Fruit fly (Drosophila melanogaster) whole organism, embryonic: Measurements from ENCODE around the gene CG31974.

ENCODE experiments used
- Atf-2 ChIP-seq: fragments of 200-800 bp; sonication (Bioruptor generic); optimal IDR thresholded peaks from 2 replicates; lab custom pipeline; 2016; ENCODE audit warnings: missing biosample characterization, missing genetic modification characterization
- CG10209 ChIP-seq: fragments of 200-800 bp; sonication (Bioruptor generic); optimal IDR thresholded peaks from 3 replicates; lab custom pipeline; 2017; ENCODE audit warnings: missing biosample characterization, mild to moderate bottlenecking, missing genetic modification characterization, missing genetic modification reagents
- CG10321 ChIP-seq: fragments of 200-800 bp; sonication (Bioruptor generic); IDR thresholded peaks from 2 replicates; pipeline ENCODE4 v1.3.6; 2022; ENCODE audit warnings: missing biosample characterization, missing genetic modification characterization
- CG10366 ChIP-seq: fragments of 200-800 bp; sonication (Bioruptor generic); IDR thresholded peaks from 2 replicates; pipeline ENCODE4 v1.3.6; 2022; ENCODE audit warnings: missing biosample characterization, missing genetic modification characterization
- CG10565 ChIP-seq: fragments of 200-800 bp; sonication (Bioruptor generic); optimal IDR thresholded peaks from 3 replicates; lab custom pipeline; 2016; ENCODE audit warnings: missing biosample characterization, mild to moderate bottlenecking, missing genetic modification characterization
- CG10959 ChIP-seq: fragments of 200-800 bp; sonication (Bioruptor generic); IDR thresholded peaks from 2 replicates; pipeline ENCODE4 v1.3.6; 2022; ENCODE audit warnings: missing biosample characterization, missing genetic modification characterization
- CG11723 ChIP-seq: fragments of 200-800 bp; sonication (Bioruptor generic); optimal IDR thresholded peaks from 2 replicates; lab custom pipeline; 2017; ENCODE audit warnings: missing biosample characterization, mild to moderate bottlenecking, missing genetic modification characterization
- CG12744 ChIP-seq: fragments of 200-800 bp; sonication (Bioruptor generic); optimal IDR thresholded peaks from 2 replicates; lab custom pipeline; 2016; ENCODE audit warnings: missing biosample characterization, missing genetic modification characterization
- CG1792 ChIP-seq: fragments of 200-800 bp; sonication (Bioruptor generic); optimal IDR thresholded peaks from 2 replicates; lab custom pipeline; 2016; ENCODE audit warnings: missing biosample characterization, missing genetic modification characterization
- CG18764 ChIP-seq: fragments of 200-800 bp; sonication (Bioruptor generic); optimal IDR thresholded peaks from 3 replicates; lab custom pipeline; 2016; ENCODE audit warnings: missing biosample characterization, missing genetic modification characterization
- CG2120 ChIP-seq: fragments of 200-800 bp; sonication (Bioruptor generic); optimal IDR thresholded peaks from 3 replicates; lab custom pipeline; 2016; ENCODE audit warnings: missing biosample characterization, missing genetic modification characterization
- CG2875 ChIP-seq: fragments of 200-800 bp; sonication (Bioruptor generic); optimal IDR thresholded peaks from 2 replicates; lab custom pipeline; 2017; ENCODE audit warnings: missing biosample characterization, mild to moderate bottlenecking, missing genetic modification characterization, missing genetic modification reagents
- CG34422 ChIP-seq: fragments of 200-800 bp; sonication (Bioruptor generic); IDR thresholded peaks from 3 replicates; pipeline ENCODE4 v1.3.6; 2022; ENCODE audit warnings: missing biosample characterization, missing genetic modification characterization
- CG6854 ChIP-seq: fragments of 200-800 bp; sonication (Bioruptor generic); optimal IDR thresholded peaks from 3 replicates; lab custom pipeline; 2017; ENCODE audit warnings: missing biosample characterization, mild to moderate bottlenecking, missing genetic modification characterization
- CG7372 ChIP-seq: fragments of 200-800 bp; sonication (Bioruptor generic); IDR thresholded peaks from 2 replicates; pipeline ENCODE4 v1.3.6; 2022; ENCODE audit warnings: missing biosample characterization, missing genetic modification characterization
- CG8281 ChIP-seq: fragments of 200-800 bp; sonication (Bioruptor generic); optimal IDR thresholded peaks from 2 replicates; lab custom pipeline; 2018; ENCODE audit warnings: missing biosample characterization, mild to moderate bottlenecking, missing genetic modification characterization, moderate library complexity
- CG8290 ChIP-seq, 3 experiments: fragments of 200-800 bp; sonication (Bioruptor generic); optimal IDR thresholded peaks; 2 replicates each; lab custom pipeline; 2016 to 2019; ENCODE audit warnings: missing biosample characterization in 3 of 3, missing genetic modification characterization in 3 of 3, mild to moderate bottlenecking in 2 of 3, moderate library complexity in 1 of 3
- CG8388 ChIP-seq: fragments of 200-800 bp; sonication (Bioruptor generic); optimal IDR thresholded peaks from 2 replicates; lab custom pipeline; 2019; ENCODE audit warnings: missing biosample characterization, mild to moderate bottlenecking, missing genetic modification characterization, moderate library complexity
- CG8478 ChIP-seq: fragments of >200 bp; optimal IDR thresholded peaks from 2 replicates; lab custom pipeline; 2018
- Dek ChIP-seq: fragments of 200-800 bp; sonication (Bioruptor generic); optimal IDR thresholded peaks from 3 replicates; lab custom pipeline; 2019; ENCODE audit warnings: missing biosample characterization, mild to moderate bottlenecking, missing genetic modification characterization, moderate library complexity
- Dp ChIP-seq: fragments of 200-800 bp; sonication (Bioruptor generic); optimal IDR thresholded peaks from 2 replicates; lab custom pipeline; 2018; ENCODE audit warnings: missing biosample characterization, mild to moderate bottlenecking, missing genetic modification characterization, moderate library complexity
- Dref ChIP-seq: fragments of 200-800 bp; sonication (Bioruptor generic); IDR thresholded peaks from 2 replicates; pipeline ENCODE4 v1.3.6; 2022; ENCODE audit warnings: missing biosample characterization, missing genetic modification characterization
- Eip74EF ChIP-seq, 2 experiments: fragments of 200-800 bp in 1 of 2; fragments of >200 bp in 1 of 2; sonication (Bioruptor generic) in 1 of 2; optimal IDR thresholded peaks; 2 replicates each; lab custom pipeline; 2017 to 2019; ENCODE audit warnings: missing biosample characterization in 2 of 2, missing genetic modification characterization in 2 of 2, mild to moderate bottlenecking in 1 of 2, moderate library complexity in 1 of 2
- Elba2 ChIP-seq: fragments of 200-800 bp; sonication (Bioruptor generic); optimal IDR thresholded peaks from 3 replicates; lab custom pipeline; 2016; ENCODE audit warnings: missing biosample characterization, missing genetic modification characterization
- Sry-δ ChIP-seq: fragments of 200-800 bp; sonication (Bioruptor generic); optimal IDR thresholded peaks from 2 replicates; lab custom pipeline; 2016; ENCODE audit warnings: missing biosample characterization, missing genetic modification characterization
- Taf1 ChIP-seq: fragments of 200-800 bp; sonication (Bioruptor generic); IDR thresholded peaks from 2 replicates; pipeline ENCODE4 v1.3.6; 2022; ENCODE audit warnings: missing biosample characterization, missing genetic modification characterization
- Xrp1 ChIP-seq: fragments of 200-800 bp; sonication (Bioruptor generic); IDR thresholded peaks from 2 replicates; pipeline ENCODE4 v1.3.6; 2022; ENCODE audit warnings: missing biosample characterization, missing genetic modification characterization
- btn ChIP-seq: fragments of 200-800 bp; sonication (Bioruptor generic); optimal IDR thresholded peaks from 2 replicates; lab custom pipeline; 2016; ENCODE audit warnings: missing biosample characterization, missing genetic modification characterization
- caup ChIP-seq: fragments of 200-800 bp; sonication (Bioruptor generic); optimal IDR thresholded peaks from 3 replicates; lab custom pipeline; 2017; ENCODE audit warnings: missing biosample characterization, mild to moderate bottlenecking, missing genetic modification characterization, moderate library complexity; ENCODE audit not compliant: severe bottlenecking
- cg ChIP-seq: fragments of 200-800 bp; sonication (Bioruptor generic); optimal IDR thresholded peaks from 3 replicates; lab custom pipeline; 2019; ENCODE audit warnings: missing biosample characterization, mild to moderate bottlenecking, missing genetic modification characterization, moderate library complexity
- chm ChIP-seq: fragments of 200-800 bp; sonication (Bioruptor generic); IDR thresholded peaks from 2 replicates; pipeline ENCODE4 v1.3.6; 2022; ENCODE audit warnings: missing biosample characterization, missing genetic modification characterization
- crol ChIP-seq: fragments of 200-800 bp; sonication (Bioruptor generic); IDR thresholded peaks from 2 replicates; pipeline ENCODE4 v1.3.6; 2022; ENCODE audit warnings: missing biosample characterization, missing genetic modification characterization
- cwo ChIP-seq: fragments of 200-800 bp; sonication (Bioruptor generic); optimal IDR thresholded peaks from 3 replicates; lab custom pipeline; 2017; ENCODE audit warnings: missing biosample characterization, missing genetic modification characterization, mild to moderate bottlenecking, moderate library complexity, missing genetic modification reagents
- dati ChIP-seq: fragments of 200-800 bp; sonication (Bioruptor generic); IDR thresholded peaks from 2 replicates; pipeline ENCODE4 v1.3.6; 2022; ENCODE audit warnings: missing biosample characterization, missing genetic modification characterization
- fd96Cb ChIP-seq: fragments of 200-800 bp; sonication (Bioruptor generic); optimal IDR thresholded peaks from 2 replicates; lab custom pipeline; 2018; ENCODE audit warnings: missing biosample characterization, mild to moderate bottlenecking, missing genetic modification characterization, moderate library complexity
- gcm2 ChIP-seq: fragments of 200-800 bp; sonication (Bioruptor generic); optimal IDR thresholded peaks from 2 replicates; lab custom pipeline; 2016; ENCODE audit warnings: missing biosample characterization, missing genetic modification characterization
- gro ChIP-seq: fragments of 200-800 bp; sonication (Bioruptor generic); optimal IDR thresholded peaks from 2 replicates; lab custom pipeline; 2016; ENCODE audit warnings: missing biosample characterization, missing genetic modification characterization
- gsb-n ChIP-seq: fragments of 200-800 bp; sonication (Bioruptor generic); optimal IDR thresholded peaks from 3 replicates; lab custom pipeline; 2018; ENCODE audit warnings: missing biosample characterization, mild to moderate bottlenecking, missing genetic modification characterization
- onecut ChIP-seq: fragments of 200-800 bp; sonication (Bioruptor generic); IDR thresholded peaks from 2 replicates; pipeline ENCODE4 v1.3.6; 2022; ENCODE audit warnings: missing biosample characterization, missing genetic modification characterization
- org-1 ChIP-seq: fragments of 200-800 bp; sonication (Bioruptor generic); optimal IDR thresholded peaks from 2 replicates; lab custom pipeline; 2017; ENCODE audit warnings: missing biosample characterization, missing genetic modification characterization
- pan ChIP-seq, 4 experiments: fragments of >200 bp in 3 of 4; fragments of 200-800 bp in 1 of 4; sonication (Bioruptor generic) in 1 of 4; optimal IDR thresholded peaks in 3 of 4; IDR thresholded peaks in 1 of 4; 2 replicates each; pipeline versions ENCODE4 v1.3.6 to Lab custom; 2017 to 2022; ENCODE audit warnings: missing biosample characterization in 2 of 4, missing genetic modification characterization in 2 of 4, mixed read lengths in 1 of 4
- rib ChIP-seq: fragments of 200-800 bp; sonication (Bioruptor generic); IDR thresholded peaks from 2 replicates; pipeline ENCODE4 v1.3.6; 2022; ENCODE audit warnings: missing biosample characterization, missing genetic modification characterization
- sc ChIP-seq, 3 experiments: fragments of >200 bp in 2 of 3; fragments of 200-800 bp in 1 of 3; sonication (Bioruptor generic) in 1 of 3; optimal IDR thresholded peaks; 2 replicates in 2 of 3; 3 replicates in 1 of 3; lab custom pipeline; 2017; ENCODE audit warnings: mild to moderate bottlenecking in 1 of 3, missing biosample characterization in 1 of 3, missing genetic modification characterization in 1 of 3, missing genetic modification reagents in 1 of 3
- sens ChIP-seq: fragments of 200-800 bp; sonication (Bioruptor generic); peaks from one replicate; lab custom pipeline; 2016; ENCODE audit warnings: missing biosample characterization, missing genetic modification characterization
- sqz ChIP-seq: fragments of 200-800 bp; sonication (Bioruptor generic); optimal IDR thresholded peaks from 3 replicates; lab custom pipeline; 2018; ENCODE audit warnings: missing biosample characterization, mild to moderate bottlenecking, missing genetic modification characterization
- tap ChIP-seq: fragments of 200-800 bp; optimal IDR thresholded peaks from 3 replicates; lab custom pipeline; 2019; ENCODE audit warnings: missing biosample characterization, mild to moderate bottlenecking, missing genetic modification characterization, moderate library complexity
- tna ChIP-seq: fragments of 200-800 bp; sonication (Bioruptor generic); IDR thresholded peaks from 2 replicates; pipeline ENCODE4 v1.3.6; 2022; ENCODE audit warnings: missing biosample characterization, missing genetic modification characterization; ENCODE audit not compliant: partially characterized antibody
- vfl ChIP-seq: fragments of 200-800 bp; sonication (Bioruptor generic); optimal IDR thresholded peaks from 2 replicates; lab custom pipeline; 2016; ENCODE audit warnings: missing biosample characterization, missing genetic modification characterization

The CG31974 gene

DNA sequence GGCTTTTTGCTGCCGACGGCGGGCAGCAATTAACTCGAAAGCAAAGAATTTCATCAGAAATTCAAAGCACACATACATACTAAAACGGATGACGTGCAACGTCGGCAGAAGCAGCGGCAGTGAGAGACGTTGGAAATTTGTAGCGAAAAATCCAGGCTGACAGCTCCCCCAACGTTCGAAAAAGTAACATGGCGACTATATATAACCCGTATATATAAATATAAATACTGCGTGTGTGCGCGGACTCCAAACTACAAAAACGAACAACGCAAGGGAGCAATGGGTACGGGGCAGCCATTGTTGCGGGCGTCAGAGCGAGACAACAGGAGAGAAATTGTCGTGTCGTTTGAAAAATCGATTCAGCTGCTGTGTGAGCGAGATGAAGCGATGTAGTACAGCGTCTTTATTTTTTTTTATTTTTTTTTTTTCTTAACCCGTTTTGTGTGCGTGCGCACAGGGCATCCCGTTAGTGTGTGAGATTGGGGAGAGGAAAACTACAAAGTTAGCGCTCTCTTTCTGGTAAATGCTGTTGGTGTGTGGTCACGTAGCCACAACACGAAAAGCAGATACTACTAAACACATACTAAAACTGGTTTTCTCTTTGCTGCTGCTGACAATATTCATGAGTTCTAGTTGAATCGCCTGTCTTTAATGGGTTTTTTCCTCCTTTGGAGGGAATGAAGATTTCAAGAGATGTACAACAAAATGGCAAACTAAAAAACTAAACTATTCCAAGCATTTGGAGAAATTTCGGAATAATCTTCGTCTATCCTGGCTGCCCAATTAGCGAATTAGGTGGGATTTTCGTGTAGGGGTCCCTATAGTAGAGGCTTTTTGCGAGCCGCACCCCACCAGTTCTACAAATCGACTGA lies 17.9 kb upstream of the CG31974 start (continued):
- TF ChIP-seq CG18764 (no peak), CG10321 (GFP tag; lab: Robert Waterston, UW) (no peak), onecut (GFP tag; lab: Robert Waterston, UW) (peak; percentile 100), Dref (GFP tag; lab: Robert Waterston, UW) (no peak), crol (no peak), gsb-n (tag; lab: Kevin White, UChicago) (peak; percentile 5), Atf-2 (GFP tag; lab: Kevin White, UChicago) (no peak), Dp (GFP tag; lab: Kevin White, UChicago) (no peak), Sry-δ (no peak), sens (GFP tag; lab: Kevin White, UChicago) (peak; percentile 93), Xrp1 (no peak), CG1792 (GFP tag; lab: Kevin White, UChicago) (no peak), tna (no peak), CG10959 (GFP tag; lab: Robert Waterston, UW) (no peak), CG2875 (GFP tag; lab: Kevin White, UChicago) (no peak), CG8290 (GFP tag; optimal IDR thresholded peaks at IDR 0.05; lab: Kevin White, UChicago) (no peak), CG8290 (tag; optimal IDR thresholded peaks at IDR 0.05; lab: Kevin White, UChicago) (peak in 1 of 2 experiments; percentile 5), Elba2 (GFP tag; lab: Kevin White, UChicago) (no peak), btn (GFP tag; lab: Kevin White, UChicago) (no peak), CG8388 (GFP tag; lab: Kevin White, UChicago) (no peak), fd96Cb (no peak), Taf1 (GFP tag; lab: Robert Waterston, UW) (no peak), cwo (GFP tag; lab: Kevin White, UChicago) (peak; percentile 52), dati (GFP tag; lab: Robert Waterston, UW) (no peak), chm (GFP tag; lab: Robert Waterston, UW) (no peak), gcm2 (GFP tag; lab: Kevin White, UChicago) (peak; percentile 57), gro (GFP tag; lab: Kevin White, UChicago) (peak; percentile 88), rib (GFP tag; lab: Robert Waterston, UW) (no peak), CG8281 (no peak), CG34422 (GFP tag; lab: Robert Waterston, UW) (no peak), vfl (GFP tag; lab: Kevin White, UChicago) (peak; percentile 58), sqz (GFP tag; lab: Kevin White, UChicago) (peak; percentile 100), CG10565 (GFP tag; lab: Kevin White, UChicago) (no peak), CG12744 (GFP tag; lab: Kevin White, UChicago) (no peak), CG2120 (peak; percentile 22), sc (optimal IDR thresholded peaks at IDR 0.05; lab: Kevin White, UChicago) (no peak), sc (GFP tag; optimal IDR thresholded peaks at IDR 0.05; lab: Kevin White, UChicago) (no peak), cg (GFP tag; lab: Kevin White, UChicago) (peak; percentile 91), CG10209 (GFP tag; lab: Kevin White, UChicago) (peak; percentile 6), CG10366 (GFP tag; lab: Robert Waterston, UW) (no peak), CG8478 (lab: Kevin White, UChicago) (peak; percentile 55), CG7372 (GFP tag; lab: Robert Waterston, UW) (no peak), caup (GFP tag; lab: Kevin White, UChicago) (peak; percentile 48), Eip74EF (GFP tag; optimal IDR thresholded peaks at IDR 0.05; lab: Kevin White, UChicago) (peak in 1 of 2 experiments; percentile 36), org-1 (GFP tag; lab: Kevin White, UChicago) (peak; percentile 55), pan (optimal IDR thresholded peaks at IDR 0.05; lab: Kevin White, UChicago) (no peak), pan (GFP tag; optimal IDR thresholded peaks at IDR 0.05 in 1 of 2, IDR thresholded peaks at IDR 0.05 in 1 of 2) (no peak), tap (no peak), Dek (tag; lab: Kevin White, UChicago) (no peak), CG11723 (no peak), CG6854 (GFP tag; lab: Kevin White, UChicago) (peak; percentile 13)
